Fruit fly (Drosophila melanogaster) whole organism, embryonic: ENCODE measurements around the gene VhaM9.7-d.

Experiments
- Bdp1 ChIP-seq: fragments of 200-800 bp; sonication (Bioruptor generic); optimal IDR thresholded peaks from 3 replicates; lab custom pipeline; 2016; ENCODE audit warnings: missing biosample characterization, missing genetic modification characterization
- CG10209 ChIP-seq: fragments of 200-800 bp; sonication (Bioruptor generic); optimal IDR thresholded peaks from 3 replicates; lab custom pipeline; 2017; ENCODE audit warnings: missing biosample characterization, mild to moderate bottlenecking, missing genetic modification characterization, missing genetic modification reagents
- CG10543 ChIP-seq: fragments of 200-800 bp; sonication (Bioruptor generic); optimal IDR thresholded peaks from 3 replicates; lab custom pipeline; 2017; ENCODE audit warnings: missing biosample characterization, mild to moderate bottlenecking, missing genetic modification characterization, moderate library complexity
- CG12071 ChIP-seq: fragments of 200-800 bp; sonication (Bioruptor generic); optimal IDR thresholded peaks from 3 replicates; lab custom pipeline; 2018; ENCODE audit warnings: missing biosample characterization, mild to moderate bottlenecking, missing genetic modification characterization
- CG14050 ChIP-seq: fragments of 200-800 bp; sonication (Bioruptor generic); IDR thresholded peaks from 3 replicates; pipeline ENCODE4 v1.3.6; 2022; ENCODE audit warnings: missing biosample characterization, missing genetic modification characterization
- CG14965 ChIP-seq: fragments of 200-800 bp; sonication (Bioruptor generic); optimal IDR thresholded peaks from 2 replicates; lab custom pipeline; 2016; ENCODE audit warnings: missing biosample characterization, missing genetic modification characterization, borderline replicate concordance
- CG1602 ChIP-seq: fragments of 200-800 bp; sonication (Bioruptor generic); optimal IDR thresholded peaks from 3 replicates; lab custom pipeline; 2016; ENCODE audit warnings: missing biosample characterization, missing genetic modification characterization
- CG16815 ChIP-seq: fragments of 200-800 bp; sonication (Bioruptor generic); optimal IDR thresholded peaks from 3 replicates; lab custom pipeline; 2017; ENCODE audit warnings: missing biosample characterization, mild to moderate bottlenecking, missing genetic modification characterization
- CG17328 ChIP-seq: fragments of 200-800 bp; sonication (Bioruptor generic); IDR thresholded peaks from 2 replicates; pipeline ENCODE4 v1.3.6; 2022; ENCODE audit warnings: missing biosample characterization, missing genetic modification characterization
- CG1832 ChIP-seq: fragments of 200-800 bp; sonication (Bioruptor generic); optimal IDR thresholded peaks from 2 replicates; lab custom pipeline; 2017; ENCODE audit warnings: missing biosample characterization, mild to moderate bottlenecking, missing genetic modification characterization, inconsistent platforms
- CG3163 ChIP-seq: fragments of 200-800 bp; sonication (Bioruptor generic); optimal IDR thresholded peaks from 3 replicates; lab custom pipeline; 2016; ENCODE audit warnings: missing biosample characterization, missing genetic modification characterization
- CG43689 ChIP-seq: fragments of 200-800 bp; sonication (Bioruptor generic); IDR thresholded peaks from 2 replicates; pipeline ENCODE4 v1.3.6; 2022; ENCODE audit warnings: missing biosample characterization, missing genetic modification characterization
- CG4820 ChIP-seq: fragments of 200-800 bp; sonication (Bioruptor generic); optimal IDR thresholded peaks from 3 replicates; lab custom pipeline; 2016; ENCODE audit warnings: missing biosample characterization, missing genetic modification characterization
- CG6654 ChIP-seq: fragments of 200-800 bp; sonication (Bioruptor generic); optimal IDR thresholded peaks from 2 replicates; lab custom pipeline; 2017; ENCODE audit warnings: missing biosample characterization, mild to moderate bottlenecking, missing genetic modification characterization
- CG6765 ChIP-seq: fragments of 200-800 bp; sonication (Bioruptor generic); optimal IDR thresholded peaks from 3 replicates; lab custom pipeline; 2017; ENCODE audit warnings: missing biosample characterization, mild to moderate bottlenecking, missing genetic modification characterization
- CG8388 ChIP-seq: fragments of 200-800 bp; sonication (Bioruptor generic); optimal IDR thresholded peaks from 2 replicates; lab custom pipeline; 2019; ENCODE audit warnings: missing biosample characterization, mild to moderate bottlenecking, missing genetic modification characterization, moderate library complexity
- CkIIα-i1 ChIP-seq: fragments of 200-800 bp; sonication (Bioruptor generic); IDR thresholded peaks from 2 replicates; pipeline ENCODE4 v1.3.6; 2022; ENCODE audit warnings: missing biosample characterization, missing genetic modification characterization
- E2f2 ChIP-seq: fragments of 200-800 bp; sonication (Bioruptor generic); IDR thresholded peaks from 2 replicates; pipeline ENCODE4 v1.3.6; 2022; ENCODE audit warnings: missing biosample characterization, missing genetic modification characterization
- H2.0 ChIP-seq: fragments of 200-800 bp; sonication (Bioruptor generic); IDR thresholded peaks from 2 replicates; pipeline ENCODE4 v1.3.6; 2022; ENCODE audit warnings: missing biosample characterization, missing genetic modification characterization
- Hey ChIP-seq: fragments of 200-800 bp; sonication (Bioruptor generic); optimal IDR thresholded peaks from 3 replicates; lab custom pipeline; 2018; ENCODE audit warnings: missing biosample characterization, mild to moderate bottlenecking, missing genetic modification characterization
- Lim3 ChIP-seq: fragments of 200-800 bp; sonication (Bioruptor generic); IDR thresholded peaks from 2 replicates; pipeline ENCODE4 v1.3.6; 2022; ENCODE audit warnings: missing biosample characterization, missing genetic modification characterization
- Lpt ChIP-seq: fragments of >200 bp; optimal IDR thresholded peaks from 2 replicates; lab custom pipeline; 2018; ENCODE audit warnings: missing biosample characterization, missing genetic modification characterization
- Med ChIP-seq: fragments of 200-800 bp; sonication (Bioruptor generic); peaks from one replicate; lab custom pipeline; 2016; ENCODE audit warnings: missing biosample characterization, missing genetic modification characterization, mild to moderate bottlenecking, inconsistent platforms, moderate library complexity
- Nf-YA ChIP-seq: fragments of 200-800 bp; sonication (Bioruptor generic); IDR thresholded peaks from 2 replicates; pipeline ENCODE4 v1.3.6; 2022; ENCODE audit warnings: missing biosample characterization, missing genetic modification characterization
- Pdp1 ChIP-seq, 2 experiments: fragments of 200-800 bp; sonication (Bioruptor generic); optimal IDR thresholded peaks; 3 replicates each; lab custom pipeline; 2016; ENCODE audit warnings: missing biosample characterization in 2 of 2, missing genetic modification characterization in 2 of 2, mild to moderate bottlenecking in 1 of 2, moderate library complexity in 1 of 2
- Rfx ChIP-seq: fragments of 200-800 bp; sonication (Bioruptor generic); IDR thresholded peaks from 2 replicates; pipeline ENCODE4 v1.3.6; 2022; ENCODE audit warnings: missing biosample characterization, missing genetic modification characterization
- Sox102F ChIP-seq: fragments of 200-800 bp; sonication (Bioruptor generic); optimal IDR thresholded peaks from 2 replicates; lab custom pipeline; 2018; ENCODE audit warnings: missing biosample characterization, mild to moderate bottlenecking, missing genetic modification characterization, moderate library complexity
- Sry-δ ChIP-seq: fragments of 200-800 bp; sonication (Bioruptor generic); optimal IDR thresholded peaks from 2 replicates; lab custom pipeline; 2016; ENCODE audit warnings: missing biosample characterization, missing genetic modification characterization
- TFAM ChIP-seq: fragments of 200-800 bp; sonication (Bioruptor generic); optimal IDR thresholded peaks from 2 replicates; lab custom pipeline; 2017; ENCODE audit warnings: missing biosample characterization, missing genetic modification characterization, inconsistent platforms
- ab ChIP-seq: fragments of 200-800 bp; sonication (Bioruptor generic); optimal IDR thresholded peaks from 2 replicates; lab custom pipeline; 2016; ENCODE audit warnings: missing biosample characterization, missing genetic modification characterization
- amos ChIP-seq: fragments of 200-800 bp; sonication (Bioruptor generic); IDR thresholded peaks from 2 replicates; pipeline ENCODE4 v1.3.6; 2022; ENCODE audit warnings: missing biosample characterization, missing genetic modification characterization; ENCODE audit not compliant: partially characterized antibody
- ap ChIP-seq: fragments of 200-800 bp; sonication (Bioruptor generic); IDR thresholded peaks from 2 replicates; pipeline ENCODE4 v1.3.6; 2022; ENCODE audit warnings: missing biosample characterization, missing genetic modification characterization
- bab2 ChIP-seq: fragments of 200-800 bp; sonication (Bioruptor generic); optimal IDR thresholded peaks from 2 replicates; lab custom pipeline; 2016; ENCODE audit warnings: missing biosample characterization, missing genetic modification characterization
- bigmax ChIP-seq: fragments of 200-800 bp; sonication (Bioruptor generic); optimal IDR thresholded peaks from 2 replicates; lab custom pipeline; 2018; ENCODE audit warnings: missing biosample characterization, mild to moderate bottlenecking, missing genetic modification characterization
- cas ChIP-seq: fragments of 200-800 bp; sonication (Bioruptor generic); IDR thresholded peaks from 2 replicates; pipeline ENCODE4 v1.3.6; 2022; ENCODE audit warnings: missing biosample characterization, missing genetic modification characterization
- dmrt99B ChIP-seq: fragments of 200-800 bp; sonication (Bioruptor generic); optimal IDR thresholded peaks from 2 replicates; lab custom pipeline; 2018; ENCODE audit warnings: missing biosample characterization, mild to moderate bottlenecking, missing genetic modification characterization, moderate library complexity
- gcm2 ChIP-seq: fragments of 200-800 bp; sonication (Bioruptor generic); optimal IDR thresholded peaks from 2 replicates; lab custom pipeline; 2016; ENCODE audit warnings: missing biosample characterization, missing genetic modification characterization
- grn ChIP-seq: fragments of 200-800 bp; sonication (Bioruptor generic); optimal IDR thresholded peaks from 3 replicates; lab custom pipeline; 2017; ENCODE audit warnings: missing biosample characterization, missing genetic modification characterization
- gt ChIP-seq: fragments of 200-800 bp; sonication (Bioruptor generic); IDR thresholded peaks from 2 replicates; pipeline ENCODE4 v1.3.6; 2022; ENCODE audit warnings: missing biosample characterization, missing genetic modification characterization
- klu ChIP-seq: fragments of 200-800 bp; sonication (Bioruptor generic); IDR thresholded peaks from 2 replicates; pipeline ENCODE4 v1.3.6; 2022; ENCODE audit warnings: missing biosample characterization, missing genetic modification characterization
- lab ChIP-seq: fragments of 200-800 bp; sonication (Bioruptor generic); optimal IDR thresholded peaks from 3 replicates; lab custom pipeline; 2017; ENCODE audit warnings: missing biosample characterization, missing genetic modification characterization, mild to moderate bottlenecking, moderate library complexity, missing genetic modification reagents
- org-1 ChIP-seq: fragments of 200-800 bp; sonication (Bioruptor generic); optimal IDR thresholded peaks from 2 replicates; lab custom pipeline; 2017; ENCODE audit warnings: missing biosample characterization, missing genetic modification characterization
- pita ChIP-seq: fragments of 200-800 bp; sonication (Bioruptor generic); optimal IDR thresholded peaks from 2 replicates; lab custom pipeline; 2017; ENCODE audit warnings: missing biosample characterization, mild to moderate bottlenecking, missing genetic modification characterization
- ro ChIP-seq: fragments of 200-800 bp; sonication (Bioruptor generic); IDR thresholded peaks from 2 replicates; pipeline ENCODE4 v1.3.6; 2022; ENCODE audit warnings: missing biosample characterization, missing genetic modification characterization
- sens ChIP-seq: fragments of 200-800 bp; sonication (Bioruptor generic); peaks from one replicate; lab custom pipeline; 2016; ENCODE audit warnings: missing biosample characterization, missing genetic modification characterization
- sna ChIP-seq: fragments of 200-800 bp; sonication (Bioruptor generic); IDR thresholded peaks from 2 replicates; pipeline ENCODE4 v1.3.6; 2022; ENCODE audit warnings: missing biosample characterization, missing genetic modification characterization; ENCODE audit not compliant: partially characterized antibody
- ttk ChIP-seq: fragments of 200-800 bp; sonication (Bioruptor generic); IDR thresholded peaks from 2 replicates; pipeline ENCODE4 v2.1.2; 2022; ENCODE audit warnings: missing biosample characterization, missing genetic modification characterization
- tx ChIP-seq: fragments of 200-800 bp; sonication (Bioruptor generic); optimal IDR thresholded peaks from 2 replicates; lab custom pipeline; 2016; ENCODE audit warnings: missing biosample characterization, missing genetic modification characterization
- vvl ChIP-seq: fragments of 200-800 bp; sonication (Bioruptor generic); IDR thresholded peaks from 2 replicates; pipeline ENCODE4 v1.3.6; 2022; ENCODE audit warnings: missing biosample characterization, missing genetic modification characterization
- wdn ChIP-seq: fragments of 200-800 bp; sonication (Bioruptor generic); IDR thresholded peaks from 2 replicates; pipeline ENCODE4 v1.3.6; 2022; ENCODE audit warnings: missing biosample characterization, missing genetic modification characterization

VhaM9.7-d gene

DNA sequence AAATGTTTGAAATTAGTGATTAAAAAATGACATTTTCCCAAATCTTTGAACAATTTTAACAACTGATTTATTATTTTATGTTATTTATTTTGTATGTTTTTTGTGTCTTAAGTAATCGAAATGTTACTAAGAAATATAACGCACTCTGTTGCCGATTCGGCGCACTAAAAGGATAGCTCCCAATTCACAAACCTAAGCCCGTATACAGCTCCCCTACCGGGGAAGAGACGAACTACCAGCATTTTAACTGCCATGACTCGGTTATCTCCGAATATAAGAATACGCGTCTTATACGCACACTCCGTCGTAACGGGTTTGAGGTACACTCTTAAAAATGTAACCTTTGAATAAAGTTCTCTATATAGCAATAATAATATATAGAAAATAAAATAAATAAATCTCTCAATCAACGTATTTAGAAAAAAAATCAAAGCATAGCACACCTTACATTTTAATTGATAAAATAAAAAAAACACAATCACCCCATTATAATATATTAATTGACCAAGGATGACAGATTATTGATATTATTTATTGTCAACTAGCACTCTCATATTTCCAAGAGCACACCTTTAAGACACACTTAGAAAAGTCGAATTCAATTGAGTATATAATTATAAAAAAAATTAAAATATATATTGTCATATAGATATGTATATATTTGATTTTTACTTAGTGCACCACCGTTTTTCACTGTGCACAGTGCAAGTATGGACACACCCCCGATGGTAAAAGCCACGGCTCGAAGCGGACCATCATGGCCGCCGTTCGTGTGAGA lies 17.1 kb upstream of the VhaM9.7-d start (continued):
- peak; percentile 82 for TF ChIP-seq lab (GFP tag; lab: Kevin White, UChicago)
- peak; percentile 87 for TF ChIP-seq CG8388
- no peak for TF ChIP-seq gt (GFP tag; lab: Robert Waterston, UW)
- peak; percentile 70 for TF ChIP-seq CG16815
- no peak for TF ChIP-seq bigmax (GFP tag; lab: Kevin White, UChicago)
- no peak for TF ChIP-seq ap (GFP tag; lab: Robert Waterston, UW)
- no peak for TF ChIP-seq CkIIα-i1 (GFP tag; lab: Robert Waterston, UW)
- TF ChIP-seq CG6654 (GFP tag; lab: Kevin White, UChicago), result peak; percentile 66
- no peak for TF ChIP-seq CG14965 (GFP tag; lab: Kevin White, UChicago)
- peak; percentile 86 for TF ChIP-seq dmrt99B (tag; lab: Kevin White, UChicago)
- TF ChIP-seq Rfx (GFP tag; lab: Robert Waterston, UW), result peak; percentile 70
- TF ChIP-seq CG14050 (GFP tag; lab: Robert Waterston, UW), result peak; percentile 43
- TF ChIP-seq amos (GFP tag; lab: Robert Waterston, UW), result peak; percentile 12; the same call in 1 of the 2 replicates
- TF ChIP-seq TFAM (GFP tag; lab: Kevin White, UChicago), result no peak
- peak; percentile 36; the same call in 1 of the 2 replicates for TF ChIP-seq klu (GFP tag; lab: Robert Waterston, UW)
- peak; percentile 64 for TF ChIP-seq CG17328 (GFP tag; lab: Robert Waterston, UW)
- no peak for TF ChIP-seq wdn (GFP tag; lab: Robert Waterston, UW)
- peak; percentile 60 for TF ChIP-seq vvl (GFP tag; lab: Robert Waterston, UW)
- TF ChIP-seq cas (GFP tag; lab: Robert Waterston, UW), result no peak
- no peak for TF ChIP-seq Nf-YA (GFP tag; lab: Robert Waterston, UW)
- peak; percentile 85 for TF ChIP-seq pita
- TF ChIP-seq E2f2 (GFP tag; lab: Robert Waterston, UW), result peak; percentile 45
- peak; percentile 87 for TF ChIP-seq CG10543 (GFP tag; lab: Kevin White, UChicago)
- TF ChIP-seq org-1, result peak; percentile 67
- TF ChIP-seq tx (GFP tag; lab: Kevin White, UChicago), result no peak
- TF ChIP-seq CG1832 (GFP tag; lab: Kevin White, UChicago), result no peak
- TF ChIP-seq ttk (GFP tag; lab: Robert Waterston, UW), result peak; percentile 78
- TF ChIP-seq ab, result no peak
- TF ChIP-seq Lpt (GFP tag; lab: Kevin White, UChicago), result no peak
- TF ChIP-seq Med (GFP tag; lab: Kevin White, UChicago), result no peak
- no peak for TF ChIP-seq Lim3 (GFP tag; lab: Robert Waterston, UW)
- TF ChIP-seq CG4820 (GFP tag; lab: Kevin White, UChicago), result peak; percentile 74
- no peak for TF ChIP-seq Sry-δ (GFP tag; lab: Kevin White, UChicago)
- no peak for TF ChIP-seq sna (GFP tag; lab: Robert Waterston, UW)
- no peak for TF ChIP-seq Bdp1
- peak; percentile 67 for TF ChIP-seq H2.0 (GFP tag; lab: Robert Waterston, UW)
- TF ChIP-seq gcm2 (GFP tag; lab: Kevin White, UChicago), result no peak
- TF ChIP-seq CG1602 (GFP tag; lab: Kevin White, UChicago), result peak; percentile 84
- TF ChIP-seq Hey (tag; lab: Kevin White, UChicago), result no peak
- no peak for TF ChIP-seq CG12071
- peak in 1 of 2 experiments; percentile 51 for TF ChIP-seq Pdp1 (GFP tag; optimal IDR thresholded peaks at IDR 0.05; lab: Kevin White, UChicago)
- TF ChIP-seq Sox102F (GFP tag; lab: Kevin White, UChicago), result peak; percentile 82
- no peak for TF ChIP-seq CG3163 (GFP tag; lab: Kevin White, UChicago)
- peak; percentile 81 for TF ChIP-seq CG6765 (GFP tag; lab: Kevin White, UChicago)
- TF ChIP-seq grn (GFP tag; lab: Kevin White, UChicago), result no peak
- peak; percentile 9 for TF ChIP-seq bab2 (GFP tag; lab: Kevin White, UChicago)
- no peak; the same call in 1 of the 2 replicates for TF ChIP-seq ro
- TF ChIP-seq sens (GFP tag; lab: Kevin White, UChicago), result peak; percentile 89
- peak; percentile 31; the same call in 1 of the 2 replicates for TF ChIP-seq CG43689 (GFP tag; lab: Robert Waterston, UW)
- TF ChIP-seq CG10209 (GFP tag; lab: Kevin White, UChicago), result peak; percentile 90
